Worm (Caenorhabditis elegans) whole organism, L2 larva: ENCODE results near the gene C35A5.5.

ENCODE experiments used
- ama-1 ChIP-seq: fragments of 150-350 bp; optimal IDR thresholded peaks from 2 replicates; lab custom pipeline; 2018; ENCODE audit warnings: inconsistent platforms
- ceh-82 ChIP-seq: fragments of 150-350 bp; optimal IDR thresholded peaks from 2 replicates; lab custom pipeline; 2014; ENCODE audit warnings: missing biosample characterization, missing genetic modification characterization
- elt-3 ChIP-seq: sonication (generic microtip); optimal IDR thresholded peaks from 2 replicates; lab custom pipeline; 2017; ENCODE audit warnings: missing biosample characterization, missing genetic modification characterization
- mab-5 ChIP-seq: fragments of 150-350 bp; optimal IDR thresholded peaks from 2 replicates; lab custom pipeline; 2014; ENCODE audit warnings: missing biosample characterization, missing genetic modification characterization
- unc-62 ChIP-seq: fragments of 150-350 bp; optimal IDR thresholded peaks from 2 replicates; lab custom pipeline; 2014; ENCODE audit warnings: missing biosample characterization, missing genetic modification reagents, missing genetic modification characterization

DNA sequence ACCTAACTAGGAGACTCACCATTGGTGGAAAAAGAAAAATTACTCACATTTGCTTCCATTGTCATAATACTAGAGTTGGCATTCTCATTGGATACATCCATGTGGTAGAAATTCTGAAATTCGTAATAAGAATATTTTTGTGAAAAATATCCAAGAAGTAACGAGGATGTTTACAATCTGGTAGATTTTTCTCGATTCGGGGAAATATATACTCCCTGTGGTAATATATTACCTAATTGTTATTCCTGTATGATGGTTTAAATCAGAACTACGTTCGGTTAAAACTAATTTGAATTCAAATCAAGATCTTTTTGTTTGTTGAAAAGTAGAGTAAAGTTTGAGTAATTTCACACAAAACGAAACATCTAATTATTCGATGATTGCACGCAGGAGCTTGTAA lies 43.3 kb downstream of the C35A5.5 start, which contains the start of gene srd-34:
- TF ChIP-seq elt-3 (tag; lab: Kevin White, UChicago) = no peak
- no peak for TF ChIP-seq ama-1
- no peak for TF ChIP-seq unc-62 (GFP tag; lab: Kevin White, UChicago)
- TF ChIP-seq ceh-82 (tag; lab: Kevin White, UChicago) = no peak
- no peak for TF ChIP-seq mab-5
